Fruit fly (Drosophila melanogaster): ENCODE measurements around the gene Qsox4.

Gene Qsox4

dm6 chr3R:23700304-23700767, 2.2 kb upstream of the Qsox4 start, which contains the start of the genes CG31468 and Gba1a:
Gene CG31468 (minus strand): TSS chr3R:23700354.
Gene Gba1a (plus strand): TSS chr3R:23700621.
- no peak for TF ChIP-seq insv (optimal IDR thresholded peaks at IDR 0.05)
- TF ChIP-seq Sin3A (optimal IDR thresholded peaks at IDR 0.05), result no peak
- no peak for TF ChIP-seq h (optimal IDR thresholded peaks at IDR 0.05)
- no peak for TF ChIP-seq psq (optimal IDR thresholded peaks at IDR 0.05)
- no peak for TF ChIP-seq Myc (optimal IDR thresholded peaks at IDR 0.05)
- no peak for TF ChIP-seq ttk (optimal IDR thresholded peaks at IDR 0.05)

- TF ChIP-seq Sin3A (optimal IDR thresholded peaks at IDR 0.05), result no peak
- no peak for TF ChIP-seq Myc (optimal IDR thresholded peaks at IDR 0.05)
- no peak for TF ChIP-seq psq (optimal IDR thresholded peaks at IDR 0.05)
- no peak for TF ChIP-seq h (optimal IDR thresholded peaks at IDR 0.05)
- TF ChIP-seq insv (optimal IDR thresholded peaks at IDR 0.05), result no peak
Observed at dm6 chr3R:23704383-23705033, 1.9 kb downstream of the Qsox4 start, which contains the start of gene Gba1b. Gene Gba1b (plus strand): TSS chr3R:23704804.

dm6 chr3R:23709508-23710208, 7.1 kb downstream of the Qsox4 start, which contains the start of gene CG10301:
Gene CG10301 (plus strand): TSS chr3R:23710158.
- TF ChIP-seq ttk (optimal IDR thresholded peaks at IDR 0.05) (no peak), Sin3A (optimal IDR thresholded peaks at IDR 0.05) (no peak), Myc (optimal IDR thresholded peaks at IDR 0.05) (no peak), insv (optimal IDR thresholded peaks at IDR 0.05) (no peak), h (optimal IDR thresholded peaks at IDR 0.05) (no peak), psq (optimal IDR thresholded peaks at IDR 0.05) (no peak)

dm6 chr3R:23711195-23711594, 8.6 kb downstream of the Qsox4 start, which contains the start of gene CG10300:
Gene CG10300 (plus strand): TSS chr3R:23711527.
- no peak for TF ChIP-seq h (optimal IDR thresholded peaks at IDR 0.05)
- no peak for TF ChIP-seq Sin3A (optimal IDR thresholded peaks at IDR 0.05)
- no peak for TF ChIP-seq insv (optimal IDR thresholded peaks at IDR 0.05)
- TF ChIP-seq ttk (optimal IDR thresholded peaks at IDR 0.05), result no peak
- no peak for TF ChIP-seq psq (optimal IDR thresholded peaks at IDR 0.05)
- TF ChIP-seq Myc (optimal IDR thresholded peaks at IDR 0.05), result no peak

dm6 chr3R:23713901-23714300, 11.3 kb downstream of the Qsox4 start:
- TF ChIP-seq insv (optimal IDR thresholded peaks at IDR 0.05) (no peak), Sin3A (optimal IDR thresholded peaks at IDR 0.05) (no peak), psq (optimal IDR thresholded peaks at IDR 0.05) (no peak), Myc (optimal IDR thresholded peaks at IDR 0.05) (no peak), h (optimal IDR thresholded peaks at IDR 0.05) (no peak), ttk (optimal IDR thresholded peaks at IDR 0.05) (no peak)

dm6 chr3R:23714852-23715251, 12.3 kb downstream of the Qsox4 start:
- TF ChIP-seq Sin3A (optimal IDR thresholded peaks at IDR 0.05), result no peak
- no peak for TF ChIP-seq insv (optimal IDR thresholded peaks at IDR 0.05)
- TF ChIP-seq Myc (optimal IDR thresholded peaks at IDR 0.05), result no peak
- no peak for TF ChIP-seq h (optimal IDR thresholded peaks at IDR 0.05)
- no peak for TF ChIP-seq ttk (optimal IDR thresholded peaks at IDR 0.05)
- no peak for TF ChIP-seq psq (optimal IDR thresholded peaks at IDR 0.05)

dm6 chr3R:23718297-23718941, 15.9 kb downstream of the Qsox4 start, which contains the start of gene nau:
Gene nau (minus strand): TSS chr3R:23718357.
- no peak for TF ChIP-seq Myc (optimal IDR thresholded peaks at IDR 0.05)
- TF ChIP-seq h (optimal IDR thresholded peaks at IDR 0.05), result no peak
- no peak for TF ChIP-seq Sin3A (optimal IDR thresholded peaks at IDR 0.05)
- TF ChIP-seq insv (optimal IDR thresholded peaks at IDR 0.05), result no peak
- no peak for TF ChIP-seq psq (optimal IDR thresholded peaks at IDR 0.05)
- no peak for TF ChIP-seq ttk (optimal IDR thresholded peaks at IDR 0.05)

dm6 chr3R:23721525-23721924, 19.0 kb downstream of the Qsox4 start, which contains the start of gene CG10232:
Gene CG10232 (minus strand): TSS chr3R:23721625.
- no peak for TF ChIP-seq insv (optimal IDR thresholded peaks at IDR 0.05)

dm6 chr3R:23721936-23722335, 19.4 kb downstream of the Qsox4 start:
- TF ChIP-seq Sin3A (optimal IDR thresholded peaks at IDR 0.05) (no peak), insv (optimal IDR thresholded peaks at IDR 0.05) (no peak), psq (optimal IDR thresholded peaks at IDR 0.05) (no peak), Myc (optimal IDR thresholded peaks at IDR 0.05) (no peak), ttk (optimal IDR thresholded peaks at IDR 0.05) (no peak), h (optimal IDR thresholded peaks at IDR 0.05) (no peak)

dm6 chr3R:23722680-23723372, 20.3 kb downstream of the Qsox4 start, which contains the start of gene CG10365:
Gene CG10365 (plus strand): TSS chr3R:23723331.
- TF ChIP-seq Myc (optimal IDR thresholded peaks at IDR 0.05) (no peak), ttk (optimal IDR thresholded peaks at IDR 0.05) (no peak), insv (optimal IDR thresholded peaks at IDR 0.05) (no peak), psq (optimal IDR thresholded peaks at IDR 0.05) (no peak), h (optimal IDR thresholded peaks at IDR 0.05) (no peak), Sin3A (optimal IDR thresholded peaks at IDR 0.05) (no peak)

- TF ChIP-seq ttk (optimal IDR thresholded peaks at IDR 0.05) (no peak), h (optimal IDR thresholded peaks at IDR 0.05) (no peak), psq (optimal IDR thresholded peaks at IDR 0.05) (no peak), Myc (optimal IDR thresholded peaks at IDR 0.05) (no peak), insv (optimal IDR thresholded peaks at IDR 0.05) (no peak), Sin3A (optimal IDR thresholded peaks at IDR 0.05) (no peak)
Observed at dm6 chr3R:23723381-23724034, 20.9 kb downstream of the Qsox4 start.

Measured in Kc167 (cell line).